Worm (Caenorhabditis elegans) whole organism, L2 larva: ENCODE results near the gene T11F9.7.
A peak's percentile ranks its signal among the peaks of the same experiment; 100 is the strongest.
"Not testable (repeated sequence)": the region's sequence is repeated elsewhere in the genome, so short reads cannot be mapped to it uniquely, and the experiment has no call there.

Experiments
- C34F6.9 ChIP-seq: fragments of 150-350 bp; optimal IDR thresholded peaks from 2 replicates; lab custom pipeline; 2014; ENCODE audit warnings: missing biosample characterization, missing genetic modification characterization
- F13H6.1 ChIP-seq: sonication (generic microtip); optimal IDR thresholded peaks from 2 replicates; lab custom pipeline; 2016; ENCODE audit warnings: missing genetic modification characterization, missing compliant biosample characterization
- Y55F3AM.14 ChIP-seq: fragments of 200-800 bp; sonication (Bioruptor generic); optimal IDR thresholded peaks from 2 replicates; lab custom pipeline; 2018; ENCODE audit warnings: mild to moderate bottlenecking, missing genetic modification characterization, missing compliant biosample characterization
- aly-2 ChIP-seq: fragments of 150-350 bp; optimal IDR thresholded peaks from 2 replicates; lab custom pipeline; 2014; ENCODE audit warnings: missing biosample characterization, missing genetic modification characterization
- ama-1 ChIP-seq: fragments of 150-350 bp; optimal IDR thresholded peaks from 2 replicates; lab custom pipeline; 2018; ENCODE audit warnings: inconsistent platforms
- blmp-1 ChIP-seq: sonication (generic microtip); optimal IDR thresholded peaks from 2 replicates; lab custom pipeline; 2017; ENCODE audit warnings: missing genetic modification characterization, mild to moderate bottlenecking, missing compliant biosample characterization, antibody characterized with exemption, moderate library complexity; ENCODE audit not compliant: insufficient read depth
- ceh-16 ChIP-seq: fragments of 150-350 bp; optimal IDR thresholded peaks from 2 replicates; lab custom pipeline; 2014; ENCODE audit warnings: missing biosample characterization, missing genetic modification characterization
- ceh-82 ChIP-seq: fragments of 150-350 bp; optimal IDR thresholded peaks from 2 replicates; lab custom pipeline; 2014; ENCODE audit warnings: missing biosample characterization, missing genetic modification characterization
- crh-2 ChIP-seq: sonication (generic microtip); optimal IDR thresholded peaks from 2 replicates; lab custom pipeline; 2017; ENCODE audit warnings: missing biosample characterization, missing genetic modification characterization
- dmd-4 ChIP-seq: sonication (generic microtip); optimal IDR thresholded peaks from 2 replicates; lab custom pipeline; 2017; ENCODE audit warnings: missing biosample characterization, missing genetic modification characterization
- egl-27 ChIP-seq: sonication (generic microtip); optimal IDR thresholded peaks from 3 replicates; lab custom pipeline; 2017; ENCODE audit warnings: missing biosample characterization, missing genetic modification reagents, missing genetic modification characterization
- elt-1 ChIP-seq: fragments of 150-350 bp; optimal IDR thresholded peaks from 2 replicates; lab custom pipeline; 2014; ENCODE audit warnings: missing biosample characterization, missing genetic modification characterization
- elt-3 ChIP-seq: sonication (generic microtip); optimal IDR thresholded peaks from 2 replicates; lab custom pipeline; 2017; ENCODE audit warnings: missing biosample characterization, missing genetic modification characterization
- gmeb-1 ChIP-seq: fragments of 150-350 bp; optimal IDR thresholded peaks from 2 replicates; lab custom pipeline; 2014; ENCODE audit warnings: missing biosample characterization, missing genetic modification characterization
- lin-11 ChIP-seq: fragments of 150-350 bp; sonication (generic microtip); optimal IDR thresholded peaks from 2 replicates; lab custom pipeline; 2014; ENCODE audit warnings: missing biosample characterization, missing genetic modification characterization, inconsistent platforms, mixed read lengths
- lsy-2 ChIP-seq, 2 experiments: fragments of 150-350 bp in 1 of 2; sonication (generic microtip) in 1 of 2; optimal IDR thresholded peaks; 2 replicates each; lab custom pipeline; 2014 to 2017; ENCODE audit warnings: missing biosample characterization in 2 of 2, missing genetic modification characterization in 2 of 2
- mab-5 ChIP-seq: fragments of 150-350 bp; optimal IDR thresholded peaks from 2 replicates; lab custom pipeline; 2014; ENCODE audit warnings: missing biosample characterization, missing genetic modification characterization
- mbf-1 ChIP-seq: sonication (generic microtip); optimal IDR thresholded peaks from 2 replicates; lab custom pipeline; 2017; ENCODE audit warnings: missing biosample characterization, missing genetic modification characterization
- mdl-1 ChIP-seq, 2 experiments: fragments of 150-350 bp in 1 of 2; sonication (generic microtip) in 1 of 2; optimal IDR thresholded peaks; 2 replicates each; lab custom pipeline; 2017; ENCODE audit warnings: missing biosample characterization in 2 of 2, missing genetic modification characterization in 2 of 2
- nhr-11 ChIP-seq: fragments of 150-350 bp; optimal IDR thresholded peaks from 2 replicates; lab custom pipeline; 2014; ENCODE audit warnings: missing biosample characterization, missing genetic modification characterization
- nhr-129 ChIP-seq: fragments of 150-350 bp; optimal IDR thresholded peaks from 2 replicates; lab custom pipeline; 2014; ENCODE audit warnings: missing biosample characterization, missing genetic modification characterization
- nhr-25 ChIP-seq: fragments of 150-350 bp; sonication (generic microtip); optimal IDR thresholded peaks from 3 replicates; lab custom pipeline; 2014; ENCODE audit warnings: missing biosample characterization, missing genetic modification characterization
- nhr-6 ChIP-seq: fragments of 150-350 bp; optimal IDR thresholded peaks from 2 replicates; lab custom pipeline; 2014; ENCODE audit warnings: missing biosample characterization, missing genetic modification characterization
- nhr-77 ChIP-seq: fragments of 150-350 bp; optimal IDR thresholded peaks from 2 replicates; lab custom pipeline; 2014; ENCODE audit warnings: missing biosample characterization, missing genetic modification characterization
- peb-1 ChIP-seq: fragments of 150-350 bp; optimal IDR thresholded peaks from 2 replicates; lab custom pipeline; 2014; ENCODE audit warnings: missing biosample characterization, missing genetic modification characterization
- sem-4 ChIP-seq: fragments of 150-350 bp; optimal IDR thresholded peaks from 2 replicates; lab custom pipeline; 2014; ENCODE audit warnings: missing biosample characterization, missing genetic modification reagents, missing genetic modification characterization
- skn-1 ChIP-seq: sonication (generic microtip); optimal IDR thresholded peaks from 2 replicates; lab custom pipeline; 2017; ENCODE audit warnings: missing biosample characterization, missing genetic modification characterization
- sma-3 ChIP-seq: sonication (generic microtip); optimal IDR thresholded peaks from 2 replicates; lab custom pipeline; 2016; ENCODE audit warnings: missing genetic modification reagents, missing genetic modification characterization, missing compliant biosample characterization
- sma-9 ChIP-seq, 2 experiments: fragments of 150-350 bp in 1 of 2; sonication (generic microtip) in 1 of 2; optimal IDR thresholded peaks; 2 replicates each; lab custom pipeline; 2014 to 2016; ENCODE audit warnings: missing genetic modification characterization in 2 of 2, mild to moderate bottlenecking in 1 of 2, missing biosample characterization in 1 of 2, missing compliant biosample characterization in 1 of 2, missing genetic modification reagents in 1 of 2, moderate library complexity in 1 of 2
- unc-39 ChIP-seq: fragments of 150-350 bp; optimal IDR thresholded peaks from 2 replicates; lab custom pipeline; 2014; ENCODE audit warnings: missing biosample characterization, missing genetic modification characterization
- unc-55 ChIP-seq: fragments of 150-350 bp; sonication (generic microtip); optimal IDR thresholded peaks from 3 replicates; lab custom pipeline; 2014; ENCODE audit warnings: missing biosample characterization, missing genetic modification reagents, missing genetic modification characterization
- zag-1 ChIP-seq: fragments of 150-350 bp; optimal IDR thresholded peaks from 2 replicates; lab custom pipeline; 2014; ENCODE audit warnings: missing biosample characterization, missing genetic modification characterization
- ztf-11 ChIP-seq: sonication (generic microtip); optimal IDR thresholded peaks from 2 replicates; lab custom pipeline; 2017; ENCODE audit warnings: missing biosample characterization, missing genetic modification characterization

Gene T11F9.7

DNA sequence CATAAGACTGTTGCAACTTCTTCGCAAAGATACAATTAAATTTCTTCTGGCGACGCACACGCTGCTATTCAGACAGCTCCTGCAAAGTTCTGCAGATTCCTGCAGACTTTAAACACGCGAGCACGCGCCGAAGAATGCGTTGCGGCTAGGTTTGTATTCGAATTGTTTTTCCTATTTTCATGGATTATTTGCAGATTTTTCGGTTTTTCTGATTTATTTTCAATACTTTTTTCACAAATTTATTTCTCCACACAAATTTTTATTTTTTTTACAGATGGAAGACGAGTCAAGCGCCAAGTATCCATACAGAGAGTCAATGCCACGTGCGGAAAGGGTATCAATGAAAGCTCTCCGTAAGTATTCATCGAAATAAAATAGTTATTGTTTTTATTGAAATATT is at the start of gene T11F9.7:
TSS of gene T11F9.7 (plus strand) at position 301 of the 400 bp plus-strand sequence.
- not testable (repeated sequence) for TF ChIP-seq nhr-25 (tag; lab: Kevin White, UChicago); peb-1; skn-1
- TF ChIP-seq, all 48 proteins: peak for 0; not testable (repeated sequence) for 48

DNA sequence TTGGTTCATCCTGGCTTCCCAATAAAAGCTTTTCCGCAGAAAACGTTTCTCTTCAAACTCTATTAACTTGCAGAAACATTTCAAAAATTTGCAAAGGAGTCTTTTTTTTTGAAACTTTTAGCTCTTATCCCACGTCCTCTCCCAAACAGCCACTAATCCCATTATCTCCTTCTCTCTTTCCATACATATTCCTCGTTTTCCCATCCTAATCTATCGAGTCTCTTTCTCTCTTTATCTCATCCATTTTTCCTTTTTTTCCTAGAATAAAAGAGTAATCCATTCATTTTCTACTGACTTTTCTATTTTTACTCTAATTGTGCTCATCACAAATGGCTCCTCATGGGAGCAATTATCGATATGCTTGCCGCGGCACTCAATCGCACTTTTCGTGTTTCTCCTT is 47.0 kb upstream of the T11F9.7 start:
- TF ChIP-seq dmd-4 (no peak), F13H6.1 (no peak), sem-4 (tag; lab: Kevin White, UChicago) (no peak), sma-3 (no peak), ceh-16 (tag; lab: Kevin White, UChicago) (no peak), zag-1 (tag; lab: Kevin White, UChicago) (peak; percentile 43), peb-1 (no peak), C34F6.9 (peak; percentile 36), ztf-11 (no peak), mbf-1 (tag; lab: Kevin White, UChicago) (no peak), lsy-2 (tag; optimal IDR thresholded peaks at IDR 0.05; lab: Kevin White, UChicago) (no peak)
- TF ChIP-seq, all 48 proteins: peak for 2

ce11 chrV:11430823-11431222 is 44.9 kb upstream of the T11F9.7 start:
- TF ChIP-seq sma-9 (GFP tag; optimal IDR thresholded peaks at IDR 0.05; lab: Kevin White, UChicago) (no peak), sma-9 (tag; optimal IDR thresholded peaks at IDR 0.05; lab: Kevin White, UChicago) (no peak), mbf-1 (tag; lab: Kevin White, UChicago) (no peak), elt-1 (tag; lab: Kevin White, UChicago) (no peak)
- TF ChIP-seq, all 48 proteins: peak for 0

- TF ChIP-seq nhr-11 (tag; lab: Kevin White, UChicago) (no peak), ama-1 (lab: Kevin White, UChicago) (no peak)
Measured at ce11 chrV:11435242-11435641, 40.5 kb upstream of the T11F9.7 start.

DNA sequence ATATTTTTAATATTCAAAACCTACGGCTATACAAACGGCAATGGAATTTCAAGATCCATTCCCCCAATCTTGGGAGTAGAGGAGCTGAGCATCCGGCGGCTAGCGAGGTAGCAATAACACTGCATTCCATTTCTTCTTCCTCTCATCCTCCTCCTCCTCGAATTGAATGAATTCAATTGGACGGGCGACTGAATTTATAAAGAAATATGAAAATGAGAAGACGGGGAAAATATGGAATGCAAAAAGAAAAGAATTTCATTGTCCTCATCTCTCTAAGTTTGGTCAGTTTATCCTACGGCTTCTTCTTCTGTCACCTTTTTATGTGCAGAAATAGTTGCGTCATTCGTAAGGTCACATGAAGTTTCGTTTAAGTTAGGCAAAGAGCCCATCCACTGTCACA is 39.3 kb upstream of the T11F9.7 start:
- TF ChIP-seq ceh-82 (tag; lab: Kevin White, UChicago): no peak
- no peak for TF ChIP-seq blmp-1
- TF ChIP-seq unc-55 (GFP tag; lab: Kevin White, UChicago): no peak
- no peak for TF ChIP-seq lsy-2 (tag; optimal IDR thresholded peaks at IDR 0.05; lab: Kevin White, UChicago)
- no peak for TF ChIP-seq sem-4 (tag; lab: Kevin White, UChicago)
- TF ChIP-seq lin-11 (tag; lab: Kevin White, UChicago): no peak
- TF ChIP-seq nhr-11 (tag; lab: Kevin White, UChicago): no peak
- no peak for TF ChIP-seq elt-3 (tag; lab: Kevin White, UChicago)

DNA sequence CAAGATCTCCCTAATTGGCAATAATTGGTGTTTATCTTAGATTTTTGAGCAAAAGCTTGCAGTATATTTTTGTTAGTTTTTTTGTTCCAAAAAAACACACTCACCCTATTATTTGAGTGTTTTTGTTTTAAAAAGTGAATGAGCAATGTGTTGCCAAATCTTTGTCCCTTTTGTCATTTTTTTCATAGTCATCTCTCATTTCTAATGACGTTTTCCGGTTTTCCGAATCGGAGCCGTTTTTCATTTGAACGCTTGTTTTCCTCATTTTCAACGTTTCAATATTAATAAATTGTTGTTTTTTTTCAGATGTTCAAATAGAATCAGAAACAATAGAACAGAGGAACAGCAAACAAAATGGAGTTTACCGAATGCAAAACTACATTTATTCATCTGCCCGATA is 37.3 kb upstream of the T11F9.7 start, which contains the start of gene dmsr-1:
TSS of gene dmsr-1 (plus strand) at position 301 of the 400 bp plus-strand sequence.
- TF ChIP-seq nhr-129 (tag; lab: Kevin White, UChicago) (no peak), skn-1 (no peak), gmeb-1 (no peak), dmd-4 (no peak), mbf-1 (tag; lab: Kevin White, UChicago) (no peak), Y55F3AM.14 (GFP tag; lab: Kevin White, UChicago) (no peak), egl-27 (tag; lab: Kevin White, UChicago) (no peak), nhr-6 (tag; lab: Kevin White, UChicago) (no peak), nhr-11 (tag; lab: Kevin White, UChicago) (no peak)

- TF ChIP-seq gmeb-1 (no peak), unc-39 (tag; lab: Kevin White, UChicago) (no peak), skn-1 (no peak)
Measured at ce11 chrV:11439202-11439601, 36.5 kb upstream of the T11F9.7 start.

DNA sequence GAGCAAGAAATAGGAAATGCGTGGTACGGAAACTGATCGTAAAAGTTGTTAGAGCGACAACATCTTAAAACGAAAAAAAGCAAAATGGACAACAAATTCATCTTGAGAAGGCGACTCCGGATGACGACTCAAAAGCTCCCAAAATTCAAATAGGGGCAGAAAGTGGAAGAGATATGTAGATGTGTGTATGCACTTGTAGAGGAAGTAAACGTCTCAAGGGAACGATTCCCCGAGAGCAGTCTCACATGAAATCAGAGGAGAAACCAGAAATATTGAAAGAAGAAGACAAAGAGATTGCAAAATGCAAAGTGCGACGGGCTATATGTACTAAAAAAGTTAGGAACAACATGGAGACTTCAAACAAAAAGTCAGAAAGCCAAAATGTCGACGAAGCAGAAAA is 32.2 kb upstream of the T11F9.7 start, which contains the start of gene F57B7.2:
TSS of gene F57B7.2 (minus strand) at position 101 of the 400 bp plus-strand sequence.
- no peak for TF ChIP-seq nhr-25 (tag; lab: Kevin White, UChicago)
- no peak for TF ChIP-seq F13H6.1
- TF ChIP-seq aly-2: no peak
- TF ChIP-seq sma-9 (GFP tag; optimal IDR thresholded peaks at IDR 0.05; lab: Kevin White, UChicago): peak; percentile 7
- TF ChIP-seq sma-9 (tag; optimal IDR thresholded peaks at IDR 0.05; lab: Kevin White, UChicago): no peak
- peak; percentile 2 for TF ChIP-seq mab-5
- TF ChIP-seq mdl-1 (tag; optimal IDR thresholded peaks at IDR 0.05; lab: Kevin White, UChicago): no peak
- no peak for TF ChIP-seq sma-3
- TF ChIP-seq ama-1 (lab: Kevin White, UChicago): no peak
- no peak for TF ChIP-seq crh-2 (tag; lab: Kevin White, UChicago)
- no peak for TF ChIP-seq elt-3 (tag; lab: Kevin White, UChicago)
- no peak for TF ChIP-seq nhr-77
